Worm (Caenorhabditis elegans) whole organism, mixed stage, embryonic: ENCODE data around the gene F21D9.8.

Experiments
- M03D4.4 ChIP-seq: sonication (generic microtip); optimal IDR thresholded peaks from 2 replicates; lab custom pipeline; 2017; ENCODE audit warnings: mild to moderate bottlenecking, missing genetic modification characterization, missing compliant biosample characterization
- bed-3 ChIP-seq: fragments of 200-800 bp; sonication (Bioruptor generic); optimal IDR thresholded peaks from 3 replicates; lab custom pipeline; 2018; ENCODE audit warnings: mild to moderate bottlenecking, missing genetic modification characterization, moderate library complexity, missing compliant biosample characterization
- blmp-1 ChIP-seq: fragments of 150-350 bp; optimal IDR thresholded peaks from 2 replicates; lab custom pipeline; 2014; ENCODE audit warnings: missing biosample characterization, missing genetic modification characterization
- ceh-39 ChIP-seq: fragments of 150-350 bp; optimal IDR thresholded peaks from 2 replicates; lab custom pipeline; 2014; ENCODE audit warnings: missing biosample characterization, missing genetic modification characterization
- ceh-43 ChIP-seq: fragments of 200-800 bp; sonication (Bioruptor generic); optimal IDR thresholded peaks from 2 replicates; lab custom pipeline; 2018; ENCODE audit warnings: mild to moderate bottlenecking, missing genetic modification characterization, moderate library complexity, missing compliant biosample characterization
- ceh-83 ChIP-seq: fragments of 200-800 bp; sonication (Bioruptor generic); optimal IDR thresholded peaks from 2 replicates; lab custom pipeline; 2018; ENCODE audit warnings: mild to moderate bottlenecking, missing genetic modification characterization, missing compliant biosample characterization
- ces-1 ChIP-seq: fragments of 150-350 bp; optimal IDR thresholded peaks from 2 replicates; lab custom pipeline; 2014; ENCODE audit warnings: missing biosample characterization, missing genetic modification reagents, missing genetic modification characterization
- cnd-1 ChIP-seq: fragments of 200-800 bp; sonication (Bioruptor generic); optimal IDR thresholded peaks from 2 replicates; lab custom pipeline; 2018; ENCODE audit warnings: mild to moderate bottlenecking, missing genetic modification characterization, missing compliant biosample characterization
- drap-1 ChIP-seq: fragments of 200-800 bp; sonication (Bioruptor generic); optimal IDR thresholded peaks from 3 replicates; lab custom pipeline; 2018; ENCODE audit warnings: mild to moderate bottlenecking, missing genetic modification characterization, missing compliant biosample characterization
- elt-1 ChIP-seq: sonication (generic microtip); optimal IDR thresholded peaks from 2 replicates; lab custom pipeline; 2017; ENCODE audit warnings: missing genetic modification characterization, mild to moderate bottlenecking, missing compliant biosample characterization, antibody characterized with exemption, moderate library complexity, borderline replicate concordance; ENCODE audit not compliant: insufficient read depth
- elt-3 ChIP-seq: fragments of 150-350 bp; optimal IDR thresholded peaks from 2 replicates; lab custom pipeline; 2014; ENCODE audit warnings: missing biosample characterization, missing genetic modification characterization
- flh-1 ChIP-seq: fragments of 200-800 bp; sonication (Bioruptor generic); optimal IDR thresholded peaks from 2 replicates; lab custom pipeline; 2018; ENCODE audit warnings: mild to moderate bottlenecking, missing genetic modification characterization, moderate library complexity, missing compliant biosample characterization
- ham-2 ChIP-seq: fragments of 200-800 bp; sonication (Bioruptor generic); optimal IDR thresholded peaks from 2 replicates; lab custom pipeline; 2018; ENCODE audit warnings: mild to moderate bottlenecking, missing genetic modification characterization, missing compliant biosample characterization
- hlh-1 ChIP-seq: fragments of 150-350 bp; optimal IDR thresholded peaks from 2 replicates; lab custom pipeline; 2014; ENCODE audit warnings: missing biosample characterization, missing genetic modification reagents, missing genetic modification characterization
- lin-13 ChIP-seq: fragments of 150-350 bp; optimal IDR thresholded peaks from 2 replicates; lab custom pipeline; 2014; ENCODE audit warnings: missing biosample characterization, missing genetic modification characterization
- lin-32 ChIP-seq: fragments of 200-800 bp; sonication (Bioruptor generic); optimal IDR thresholded peaks from 2 replicates; lab custom pipeline; 2018; ENCODE audit warnings: mild to moderate bottlenecking, missing genetic modification characterization, missing compliant biosample characterization
- mab-5 ChIP-seq: fragments of 150-350 bp; optimal IDR thresholded peaks from 2 replicates; lab custom pipeline; 2014; ENCODE audit warnings: missing biosample characterization, missing genetic modification characterization
- mep-1 ChIP-seq: fragments of 150-350 bp; optimal IDR thresholded peaks from 2 replicates; lab custom pipeline; 2017; ENCODE audit warnings: missing biosample characterization, missing genetic modification reagents, missing genetic modification characterization, inconsistent platforms
- mls-2 ChIP-seq: sonication (generic microtip); optimal IDR thresholded peaks from 2 replicates; lab custom pipeline; 2016; ENCODE audit warnings: mild to moderate bottlenecking, missing genetic modification characterization, moderate library complexity, missing compliant biosample characterization
- nhr-12 ChIP-seq: fragments of 150-350 bp; optimal IDR thresholded peaks from 2 replicates; lab custom pipeline; 2014; ENCODE audit warnings: missing biosample characterization, missing genetic modification characterization
- nhr-2 ChIP-seq: fragments of 150-350 bp; optimal IDR thresholded peaks from 2 replicates; lab custom pipeline; 2014; ENCODE audit warnings: missing biosample characterization, missing genetic modification characterization
- nhr-237 ChIP-seq: fragments of 150-350 bp; optimal IDR thresholded peaks from 2 replicates; lab custom pipeline; 2014; ENCODE audit warnings: missing biosample characterization, missing genetic modification characterization
- nhr-28 ChIP-seq: fragments of 150-350 bp; optimal IDR thresholded peaks from 2 replicates; lab custom pipeline; 2014; ENCODE audit warnings: missing biosample characterization, missing genetic modification characterization
- nhr-76 ChIP-seq: sonication (generic microtip); optimal IDR thresholded peaks from 2 replicates; lab custom pipeline; 2017; ENCODE audit warnings: missing biosample characterization, missing genetic modification characterization
- pha-4 ChIP-seq: fragments of 150-350 bp; optimal IDR thresholded peaks from 2 replicates; lab custom pipeline; 2018; ENCODE audit warnings: missing biosample characterization, missing genetic modification reagents, missing genetic modification characterization
- sem-2 ChIP-seq: fragments of 200-800 bp; sonication (Bioruptor generic); optimal IDR thresholded peaks from 2 replicates; lab custom pipeline; 2018; ENCODE audit warnings: mild to moderate bottlenecking, missing genetic modification characterization, missing compliant biosample characterization
- sptf-1 ChIP-seq: sonication (generic microtip); optimal IDR thresholded peaks from 2 replicates; lab custom pipeline; 2017; ENCODE audit warnings: mild to moderate bottlenecking, missing genetic modification characterization, moderate library complexity, missing compliant biosample characterization
- tbx-8 ChIP-seq: fragments of 200-800 bp; sonication (Bioruptor generic); optimal IDR thresholded peaks from 2 replicates; lab custom pipeline; 2018; ENCODE audit warnings: mild to moderate bottlenecking, missing genetic modification characterization, moderate library complexity, missing compliant biosample characterization
- unc-120 ChIP-seq: sonication (generic microtip); optimal IDR thresholded peaks from 2 replicates; lab custom pipeline; 2017; ENCODE audit warnings: missing genetic modification characterization, missing compliant biosample characterization; ENCODE audit not compliant: poor library complexity, severe bottlenecking
- unc-39 ChIP-seq: fragments of 150-350 bp; optimal IDR thresholded peaks from 2 replicates; lab custom pipeline; 2014; ENCODE audit warnings: missing biosample characterization, missing genetic modification characterization
- zip-8 ChIP-seq: fragments of 150-350 bp; optimal IDR thresholded peaks from 2 replicates; lab custom pipeline; 2014; ENCODE audit warnings: missing biosample characterization, missing genetic modification characterization
- ztf-11 ChIP-seq: fragments of 150-350 bp; optimal IDR thresholded peaks from 2 replicates; lab custom pipeline; 2014; ENCODE audit warnings: missing biosample characterization, missing genetic modification characterization

F21D9.8 gene

ce11 chrV:19262349-19262748 is 17.4 kb downstream of the F21D9.8 start, which contains the start of gene F21D9.2:
Gene F21D9.2 (minus strand): TSS chrV:19262449.
- no peak for TF ChIP-seq unc-39 (tag; lab: Kevin White, UChicago)
- no peak for TF ChIP-seq blmp-1 (tag; lab: Kevin White, UChicago)
- TF ChIP-seq lin-32 (GFP tag; lab: Kevin White, UChicago), result no peak
- TF ChIP-seq ztf-11, result no peak
- TF ChIP-seq bed-3 (GFP tag; lab: Kevin White, UChicago), result no peak
- no peak for TF ChIP-seq sptf-1 (tag; lab: Kevin White, UChicago)
- TF ChIP-seq lin-13 (tag; lab: Kevin White, UChicago), result no peak
- TF ChIP-seq nhr-12 (tag; lab: Kevin White, UChicago), result no peak
- TF ChIP-seq zip-8, result no peak
- TF ChIP-seq nhr-28 (tag; lab: Kevin White, UChicago), result no peak
- TF ChIP-seq drap-1 (GFP tag; lab: Kevin White, UChicago), result no peak
- no peak for TF ChIP-seq mep-1 (tag; lab: Kevin White, UChicago)

ce11 chrV:19260686-19261085 is 19.1 kb downstream of the F21D9.8 start:
- TF ChIP-seq lin-13 (tag; lab: Kevin White, UChicago) (no peak), nhr-76 (no peak), bed-3 (GFP tag; lab: Kevin White, UChicago) (no peak), pha-4 (tag; lab: Kevin White, UChicago) (no peak), nhr-2 (tag; lab: Kevin White, UChicago) (no peak), ceh-43 (no peak), ceh-83 (GFP tag; lab: Kevin White, UChicago) (no peak), unc-120 (tag; lab: Kevin White, UChicago) (no peak), nhr-237 (no peak), sptf-1 (tag; lab: Kevin White, UChicago) (no peak), hlh-1 (no peak)

- no peak for TF ChIP-seq nhr-76
- no peak for TF ChIP-seq ceh-83 (GFP tag; lab: Kevin White, UChicago)
- TF ChIP-seq sptf-1 (tag; lab: Kevin White, UChicago), result no peak
- TF ChIP-seq mab-5 (tag; lab: Kevin White, UChicago), result no peak
- no peak for TF ChIP-seq mls-2 (tag; lab: Kevin White, UChicago)
- no peak for TF ChIP-seq lin-32 (GFP tag; lab: Kevin White, UChicago)
- no peak for TF ChIP-seq ceh-43
- no peak for TF ChIP-seq ham-2 (GFP tag; lab: Kevin White, UChicago)
- no peak for TF ChIP-seq blmp-1 (tag; lab: Kevin White, UChicago)
- TF ChIP-seq elt-3 (tag; lab: Kevin White, UChicago), result no peak
- no peak for TF ChIP-seq flh-1 (GFP tag; lab: Kevin White, UChicago)
- no peak for TF ChIP-seq hlh-1
- TF ChIP-seq ces-1, result no peak
- no peak for TF ChIP-seq M03D4.4
- TF ChIP-seq nhr-28 (tag; lab: Kevin White, UChicago), result no peak
These were observed 20.4 kb downstream of the F21D9.8 start for ce11 chrV:19259403-19259802.

- TF ChIP-seq nhr-12 (tag; lab: Kevin White, UChicago) (no peak), unc-120 (tag; lab: Kevin White, UChicago) (no peak), pha-4 (tag; lab: Kevin White, UChicago) (no peak), mep-1 (tag; lab: Kevin White, UChicago) (no peak), ham-2 (GFP tag; lab: Kevin White, UChicago) (no peak), cnd-1 (tag; lab: Kevin White, UChicago) (no peak), ceh-39 (no peak), hlh-1 (no peak), ztf-11 (no peak), nhr-28 (tag; lab: Kevin White, UChicago) (no peak), mab-5 (tag; lab: Kevin White, UChicago) (no peak), zip-8 (no peak), lin-13 (tag; lab: Kevin White, UChicago) (no peak), sem-2 (GFP tag; lab: Kevin White, UChicago) (no peak), mls-2 (tag; lab: Kevin White, UChicago) (no peak), elt-3 (tag; lab: Kevin White, UChicago) (no peak)
These were observed 22.1 kb downstream of the F21D9.8 start, which contains the start of gene F21D9.3 for ce11 chrV:19257653-19258052. Gene F21D9.3 (minus strand): TSS chrV:19257753.

- no peak for TF ChIP-seq unc-39 (tag; lab: Kevin White, UChicago)
- TF ChIP-seq elt-1 (tag; lab: Kevin White, UChicago), result no peak
- TF ChIP-seq tbx-8 (GFP tag; lab: Kevin White, UChicago), result no peak
- no peak for TF ChIP-seq nhr-76
- TF ChIP-seq cnd-1 (tag; lab: Kevin White, UChicago), result no peak
These were observed 26.3 kb downstream of the F21D9.8 start, which contains the start of gene F21D9.4 for ce11 chrV:19253520-19253919. Gene F21D9.4 (plus strand): TSS chrV:19253820.
